Fruit fly (Drosophila melanogaster) whole organism, wandering third instar larva: ENCODE data around the gene CG42758.

ENCODE experiments used
- CG32264 ChIP-seq: fragments of 200-800 bp; sonication (Bioruptor generic); optimal IDR thresholded peaks from 2 replicates; lab custom pipeline; 2016; ENCODE audit warnings: missing biosample characterization, missing genetic modification characterization
- Hnf4 ChIP-seq: fragments of 200-800 bp; sonication (Bioruptor generic); optimal IDR thresholded peaks from 2 replicates; lab custom pipeline; 2016; ENCODE audit warnings: missing biosample characterization, mild to moderate bottlenecking, missing genetic modification characterization
- Hr78 ChIP-seq: fragments of >200 bp; optimal IDR thresholded peaks from 2 replicates; lab custom pipeline; 2017; ENCODE audit warnings: missing biosample characterization, missing genetic modification characterization
- Myc ChIP-seq: fragments of >200 bp; optimal IDR thresholded peaks from 2 replicates; lab custom pipeline; 2017
- dsf ChIP-seq: sonication (Bioruptor generic); optimal IDR thresholded peaks from 2 replicates; lab custom pipeline; 2016; ENCODE audit warnings: missing biosample characterization, missing genetic modification characterization, borderline replicate concordance
- foxo ChIP-seq, 2 experiments: fragments of 200-800 bp; sonication (Bioruptor generic); optimal IDR thresholded peaks; 2 replicates in 1 of 2; 3 replicates in 1 of 2; lab custom pipeline; 2016 to 2017; ENCODE audit warnings: missing biosample characterization in 2 of 2, missing genetic modification characterization in 2 of 2
- h ChIP-seq: fragments of 200-800 bp; sonication (Bioruptor generic); optimal IDR thresholded peaks from 3 replicates; lab custom pipeline; 2016; ENCODE audit warnings: missing biosample characterization, mild to moderate bottlenecking, missing genetic modification characterization
- jim ChIP-seq: fragments of 175-275, 200-325 bp; sonication (Bioruptor generic); optimal IDR thresholded peaks from 2 replicates; lab custom pipeline; 2016; ENCODE audit warnings: missing biosample characterization, mild to moderate bottlenecking, missing genetic modification characterization
- pan ChIP-seq: fragments of >200 bp; optimal IDR thresholded peaks from 2 replicates; lab custom pipeline; 2017
- rgr ChIP-seq: fragments of 200-800 bp; sonication (Bioruptor generic); optimal IDR thresholded peaks from 3 replicates; lab custom pipeline; 2016; ENCODE audit warnings: missing biosample characterization, mild to moderate bottlenecking, missing genetic modification characterization
- sage ChIP-seq: fragments of 200-800 bp; sonication (Bioruptor generic); optimal IDR thresholded peaks from 2 replicates; lab custom pipeline; 2016; ENCODE audit warnings: missing biosample characterization, mild to moderate bottlenecking, missing genetic modification characterization
- usp ChIP-seq: fragments of >200 bp; optimal IDR thresholded peaks from 2 replicates; lab custom pipeline; 2017; ENCODE audit warnings: missing biosample characterization, missing genetic modification characterization

dm6 chr3L:14551621-14552020 is 15.6 kb upstream of the CG42758 start:
- no peak for TF ChIP-seq CG32264 (GFP tag; lab: Kevin White, UChicago)
- TF ChIP-seq Myc = no peak
- no peak for TF ChIP-seq usp
- TF ChIP-seq Hr78 (GFP tag; lab: Kevin White, UChicago) = no peak
- no peak for TF ChIP-seq h
- no peak for TF ChIP-seq dsf
- no peak for TF ChIP-seq jim (GFP tag; lab: Kevin White, UChicago)
- no peak for TF ChIP-seq sage (GFP tag; lab: Kevin White, UChicago)
- no peak for TF ChIP-seq Hnf4 (GFP tag; lab: Kevin White, UChicago)
- no peak for TF ChIP-seq pan
- no peak for TF ChIP-seq rgr (GFP tag; lab: Kevin White, UChicago)
- no peak for TF ChIP-seq foxo (GFP tag; optimal IDR thresholded peaks at IDR 0.05; lab: Kevin White, UChicago)
